Fruit fly (Drosophila melanogaster) Kc167 (cell line): ENCODE data around the gene Adat1.

Experiments
- Myc ChIP-seq: fragments of >200 bp; optimal IDR thresholded peaks from 2 replicates; lab custom pipeline; 2017; ENCODE audit warnings: missing external identifiers
- Sin3A ChIP-seq: fragments of >200 bp; optimal IDR thresholded peaks from 2 replicates; lab custom pipeline; 2018; ENCODE audit warnings: missing external identifiers
- h ChIP-seq: fragments of >200 bp; optimal IDR thresholded peaks from 3 replicates; lab custom pipeline; 2018; ENCODE audit warnings: missing external identifiers
- psq ChIP-seq: fragments of >200 bp; optimal IDR thresholded peaks from 2 replicates; lab custom pipeline; 2017; ENCODE audit warnings: missing external identifiers

DNA sequence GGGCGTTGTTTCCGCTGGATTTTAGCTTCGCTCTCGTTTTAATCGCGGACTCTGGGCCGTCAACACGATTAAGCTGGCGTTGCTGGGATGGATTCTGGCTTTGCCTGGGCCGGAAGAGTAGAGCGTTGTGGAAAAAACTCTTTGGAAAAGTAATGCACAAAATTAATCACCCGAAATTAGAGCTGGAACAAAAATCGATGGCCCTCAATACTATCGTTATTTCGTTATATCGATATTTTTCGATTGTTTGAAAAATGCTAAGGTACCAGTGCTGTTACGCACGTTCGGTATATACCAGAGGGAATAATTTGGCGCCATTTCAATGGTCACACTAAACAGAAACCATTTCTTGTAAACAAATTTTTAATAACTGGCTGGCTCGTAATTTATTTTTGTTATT is 18.3 kb upstream of the Adat1 start, which contains the start of the genes Arpc1 and Orc5:
- TF ChIP-seq Myc (lab: Kevin White, UChicago) (no peak), h (lab: Kevin White, UChicago) (no peak), Sin3A (lab: Kevin White, UChicago) (no peak), psq (lab: Kevin White, UChicago) (no peak)
